Worm (Caenorhabditis elegans) whole organism, L1 larva: ENCODE results near the gene srw-3.

ENCODE experiments used
- C04F5.9 ChIP-seq: sonication (generic microtip); optimal IDR thresholded peaks from 2 replicates; lab custom pipeline; 2016; ENCODE audit warnings: missing genetic modification characterization, missing compliant biosample characterization
- C34B4.2 ChIP-seq: sonication (generic microtip); optimal IDR thresholded peaks from 2 replicates; lab custom pipeline; 2017; ENCODE audit warnings: mild to moderate bottlenecking, missing genetic modification characterization, missing compliant biosample characterization
- ama-1 ChIP-seq: fragments of 150-350 bp; optimal IDR thresholded peaks from 2 replicates; lab custom pipeline; 2014
- blmp-1 ChIP-seq: fragments of 150-350 bp; optimal IDR thresholded peaks from 2 replicates; lab custom pipeline; 2014; ENCODE audit warnings: missing biosample characterization, missing genetic modification characterization
- ceh-8 ChIP-seq: fragments of 200-800 bp; sonication (Bioruptor generic); optimal IDR thresholded peaks from 2 replicates; lab custom pipeline; 2018; ENCODE audit warnings: mild to moderate bottlenecking, missing genetic modification characterization, moderate library complexity, missing compliant biosample characterization
- ceh-90 ChIP-seq: sonication (generic microtip); optimal IDR thresholded peaks from 2 replicates; lab custom pipeline; 2016; ENCODE audit warnings: missing genetic modification characterization, missing compliant biosample characterization
- dsc-1 ChIP-seq: sonication (generic microtip); optimal IDR thresholded peaks from 2 replicates; lab custom pipeline; 2016; ENCODE audit warnings: mild to moderate bottlenecking, missing genetic modification characterization, missing compliant biosample characterization
- efl-1 ChIP-seq, 4 experiments: fragments of 150-350 bp; optimal IDR thresholded peaks in 3 of 4; peaks in 1 of 4; 1 replicate in 1 of 4; 2 replicates in 3 of 4; lab custom pipeline; 2014; ENCODE audit warnings: missing biosample characterization in 2 of 4, missing genetic modification characterization in 2 of 4, missing genetic modification reagents in 2 of 4
- efl-3 ChIP-seq: fragments of 200-800 bp; sonication (Bioruptor generic); optimal IDR thresholded peaks from 2 replicates; lab custom pipeline; 2018; ENCODE audit warnings: mild to moderate bottlenecking, missing genetic modification characterization, missing compliant biosample characterization
- egl-13 ChIP-seq: sonication (generic microtip); optimal IDR thresholded peaks from 2 replicates; lab custom pipeline; 2016; ENCODE audit warnings: missing genotype, missing genetic modification reagents, missing genetic modification characterization, missing compliant biosample characterization
- elt-2 ChIP-seq: sonication (generic microtip); optimal IDR thresholded peaks from 2 replicates; lab custom pipeline; 2016; ENCODE audit warnings: missing genetic modification characterization, mild to moderate bottlenecking, inconsistent platforms, missing compliant biosample characterization, missing genetic modification reagents
- elt-3 ChIP-seq, 6 experiments: fragments of 150-350 bp in 1 of 6; sonication (generic microtip); optimal IDR thresholded peaks; 2 replicates each; lab custom pipeline; 2017 to 2018; ENCODE audit warnings: missing biosample characterization in 6 of 6, missing genetic modification characterization in 6 of 6, inconsistent platforms in 1 of 6
- fkh-10 ChIP-seq: sonication (generic microtip); optimal IDR thresholded peaks from 2 replicates; lab custom pipeline; 2017; ENCODE audit warnings: missing biosample characterization, missing genetic modification reagents, missing genetic modification characterization
- fkh-8 ChIP-seq: sonication (generic microtip); optimal IDR thresholded peaks from 2 replicates; lab custom pipeline; 2016; ENCODE audit warnings: mild to moderate bottlenecking, missing genetic modification characterization, missing compliant biosample characterization
- fos-1 ChIP-seq: fragments of 150-350 bp; optimal IDR thresholded peaks from 2 replicates; lab custom pipeline; 2014; ENCODE audit warnings: missing biosample characterization, missing genetic modification characterization
- hlh-4 ChIP-seq: sonication (generic microtip); optimal IDR thresholded peaks from 2 replicates; lab custom pipeline; 2016; ENCODE audit warnings: mild to moderate bottlenecking, missing genetic modification characterization, missing compliant biosample characterization
- hpl-2 ChIP-seq: fragments of 150-350 bp; optimal IDR thresholded peaks from 2 replicates; lab custom pipeline; 2014; ENCODE audit warnings: missing biosample characterization, missing genetic modification reagents, missing genetic modification characterization
- irx-1 ChIP-seq: sonication (generic microtip); optimal IDR thresholded peaks from 2 replicates; lab custom pipeline; 2016; ENCODE audit warnings: missing genetic modification characterization, missing compliant biosample characterization
- jun-1 ChIP-seq: fragments of 150-350 bp; optimal IDR thresholded peaks from 2 replicates; lab custom pipeline; 2014; ENCODE audit warnings: missing biosample characterization, missing genetic modification reagents, missing genetic modification characterization
- lin-14 ChIP-seq: fragments of 200-800 bp; sonication (Bioruptor generic); optimal IDR thresholded peaks from 2 replicates; lab custom pipeline; 2018; ENCODE audit warnings: mild to moderate bottlenecking, missing genetic modification characterization, moderate library complexity, missing compliant biosample characterization
- lin-35 ChIP-seq, 2 experiments: fragments of 150-350 bp; optimal IDR thresholded peaks; 2 replicates each; lab custom pipeline; 2014; ENCODE audit warnings: missing biosample characterization in 2 of 2, missing genetic modification characterization in 2 of 2, missing genetic modification reagents in 2 of 2
- lin-39 ChIP-seq: fragments of 150-350 bp; optimal IDR thresholded peaks from 2 replicates; lab custom pipeline; 2014; ENCODE audit warnings: missing biosample characterization, missing genetic modification reagents, missing genetic modification characterization
- lsy-2 ChIP-seq, 2 experiments: fragments of 150-350 bp; optimal IDR thresholded peaks; 2 replicates each; lab custom pipeline; 2014; ENCODE audit warnings: missing biosample characterization in 2 of 2, missing genetic modification characterization in 2 of 2
- mdl-1 ChIP-seq, 2 experiments: fragments of 150-350 bp; optimal IDR thresholded peaks; 2 replicates each; lab custom pipeline; 2014 to 2017; ENCODE audit warnings: missing biosample characterization in 2 of 2, missing genetic modification characterization in 2 of 2, inconsistent platforms in 1 of 2
- mef-2 ChIP-seq: fragments of 150-350 bp; optimal IDR thresholded peaks from 2 replicates; lab custom pipeline; 2014; ENCODE audit warnings: missing biosample characterization, missing genetic modification characterization
- mep-1 ChIP-seq: fragments of 150-350 bp; optimal IDR thresholded peaks from 2 replicates; lab custom pipeline; 2014; ENCODE audit warnings: missing biosample characterization, missing genetic modification characterization
- nhr-11 ChIP-seq: fragments of 150-350 bp; optimal IDR thresholded peaks from 2 replicates; lab custom pipeline; 2014; ENCODE audit warnings: missing biosample characterization, missing genetic modification characterization
- nhr-19 ChIP-seq: fragments of 200-800 bp; sonication (Bioruptor generic); conservative IDR thresholded peaks from 2 replicates; pipeline ENCODE4 v1.3.6; 2022; ENCODE audit warnings: missing genetic modification characterization, missing compliant biosample characterization
- nhr-20 ChIP-seq: sonication (generic microtip); optimal IDR thresholded peaks from 2 replicates; lab custom pipeline; 2016; ENCODE audit warnings: mild to moderate bottlenecking, missing genetic modification characterization, missing compliant biosample characterization
- nhr-71 ChIP-seq: sonication (generic microtip); optimal IDR thresholded peaks from 2 replicates; lab custom pipeline; 2016; ENCODE audit warnings: mild to moderate bottlenecking, missing genetic modification characterization, moderate library complexity, missing compliant biosample characterization
- nhr-77 ChIP-seq: fragments of 150-350 bp; optimal IDR thresholded peaks from 2 replicates; lab custom pipeline; 2014; ENCODE audit warnings: missing biosample characterization, missing genetic modification characterization
- nhr-84 ChIP-seq: sonication (generic microtip); optimal IDR thresholded peaks from 2 replicates; lab custom pipeline; 2017; ENCODE audit warnings: missing biosample characterization, missing genetic modification characterization
- nhr-85 ChIP-seq: sonication (generic microtip); peaks from one replicate; lab custom pipeline; 2016; ENCODE audit warnings: missing genetic modification characterization, inconsistent platforms, missing compliant biosample characterization
- nhr-90 ChIP-seq: sonication (generic microtip); optimal IDR thresholded peaks from 2 replicates; lab custom pipeline; 2016; ENCODE audit warnings: mild to moderate bottlenecking, missing genetic modification characterization, missing compliant biosample characterization; ENCODE audit not compliant: poor library complexity
- pqm-1 ChIP-seq: sonication (generic microtip); optimal IDR thresholded peaks from 3 replicates; lab custom pipeline; 2017; ENCODE audit warnings: missing biosample characterization, missing genetic modification characterization
- rnt-1 ChIP-seq: sonication (generic microtip); optimal IDR thresholded peaks from 2 replicates; lab custom pipeline; 2016; ENCODE audit warnings: mild to moderate bottlenecking, missing genetic modification characterization, moderate library complexity, missing compliant biosample characterization
- snpc-4 ChIP-seq: fragments of 150-350 bp; optimal IDR thresholded peaks from 2 replicates; lab custom pipeline; 2014; ENCODE audit warnings: missing biosample characterization, missing genetic modification characterization
- snu-23 ChIP-seq: sonication (generic microtip); optimal IDR thresholded peaks from 2 replicates; lab custom pipeline; 2016; ENCODE audit warnings: missing genetic modification characterization, missing compliant biosample characterization
- sptf-1 ChIP-seq: fragments of 150-350 bp; optimal IDR thresholded peaks from 2 replicates; lab custom pipeline; 2014; ENCODE audit warnings: missing biosample characterization, missing genetic modification characterization
- sup-37 ChIP-seq: fragments of 200-800 bp; sonication (Bioruptor generic); optimal IDR thresholded peaks from 2 replicates; lab custom pipeline; 2018; ENCODE audit warnings: mild to moderate bottlenecking, missing genetic modification characterization, missing compliant biosample characterization
- swsn-7 ChIP-seq: sonication (generic microtip); optimal IDR thresholded peaks from 2 replicates; lab custom pipeline; 2016; ENCODE audit warnings: missing genetic modification characterization, missing compliant biosample characterization
- unc-130 ChIP-seq: fragments of 150-350 bp; optimal IDR thresholded peaks from 2 replicates; lab custom pipeline; 2017; ENCODE audit warnings: missing biosample characterization, missing genetic modification characterization, inconsistent platforms
- unc-30 ChIP-seq: sonication (generic microtip); optimal IDR thresholded peaks from 2 replicates; lab custom pipeline; 2017; ENCODE audit warnings: missing biosample characterization, missing genetic modification characterization
- unc-62 ChIP-seq: fragments of 150-350 bp; optimal IDR thresholded peaks from 2 replicates; lab custom pipeline; 2014; ENCODE audit warnings: missing biosample characterization, missing genetic modification reagents, missing genetic modification characterization
- vab-15 ChIP-seq: sonication (generic microtip); optimal IDR thresholded peaks from 2 replicates; lab custom pipeline; 2017; ENCODE audit warnings: missing genotype, mild to moderate bottlenecking, missing genetic modification characterization, missing compliant biosample characterization

The srw-3 gene

ce11 chrV:7681388-7681787 lies 24.0 kb upstream of the srw-3 start, which contains the start of gene cyp-33A1:
cyp-33A1 (minus strand) TSS chrV:7681459.
- TF ChIP-seq dsc-1 (tag; lab: Kevin White, UChicago) (no peak), swsn-7 (no peak), elt-2 (tag; lab: Kevin White, UChicago) (peak; percentile 8), mdl-1 (tag; optimal IDR thresholded peaks at IDR 0.05; lab: Kevin White, UChicago) (peak in 1 of 2 experiments; percentile 16), pqm-1 (tag; lab: Kevin White, UChicago) (no peak), unc-62 (GFP tag; lab: Kevin White, UChicago) (no peak), nhr-71 (tag; lab: Kevin White, UChicago) (peak; percentile 38), efl-1 (optimal IDR thresholded peaks at IDR 0.05; lab: Kevin White, UChicago) (no peak), efl-1 (GFP tag; optimal IDR thresholded peaks at IDR 0.05 in 1 of 2; lab: Kevin White, UChicago) (no peak), elt-3 (tag; optimal IDR thresholded peaks at IDR 0.05; lab: Kevin White, UChicago) (peak in 1 of 6 experiments; percentile 64), nhr-19 (GFP tag; lab: Robert Waterston, UW) (peak; percentile 16; the same call in 1 of the 2 replicates), jun-1 (tag; lab: Kevin White, UChicago) (no peak), blmp-1 (tag; lab: Kevin White, UChicago) (peak; percentile 50), ceh-8 (GFP tag; lab: Kevin White, UChicago) (no peak), C34B4.2 (tag; lab: Kevin White, UChicago) (no peak), mef-2 (no peak), nhr-90 (tag; lab: Kevin White, UChicago) (peak; percentile 20), nhr-77 (tag; lab: Kevin White, UChicago) (no peak), rnt-1 (tag; lab: Kevin White, UChicago) (no peak), C04F5.9 (tag; lab: Kevin White, UChicago) (no peak), fos-1 (tag; lab: Kevin White, UChicago) (no peak), nhr-20 (tag; lab: Kevin White, UChicago) (peak; percentile 75), nhr-85 (peak; percentile 81)

DNA sequence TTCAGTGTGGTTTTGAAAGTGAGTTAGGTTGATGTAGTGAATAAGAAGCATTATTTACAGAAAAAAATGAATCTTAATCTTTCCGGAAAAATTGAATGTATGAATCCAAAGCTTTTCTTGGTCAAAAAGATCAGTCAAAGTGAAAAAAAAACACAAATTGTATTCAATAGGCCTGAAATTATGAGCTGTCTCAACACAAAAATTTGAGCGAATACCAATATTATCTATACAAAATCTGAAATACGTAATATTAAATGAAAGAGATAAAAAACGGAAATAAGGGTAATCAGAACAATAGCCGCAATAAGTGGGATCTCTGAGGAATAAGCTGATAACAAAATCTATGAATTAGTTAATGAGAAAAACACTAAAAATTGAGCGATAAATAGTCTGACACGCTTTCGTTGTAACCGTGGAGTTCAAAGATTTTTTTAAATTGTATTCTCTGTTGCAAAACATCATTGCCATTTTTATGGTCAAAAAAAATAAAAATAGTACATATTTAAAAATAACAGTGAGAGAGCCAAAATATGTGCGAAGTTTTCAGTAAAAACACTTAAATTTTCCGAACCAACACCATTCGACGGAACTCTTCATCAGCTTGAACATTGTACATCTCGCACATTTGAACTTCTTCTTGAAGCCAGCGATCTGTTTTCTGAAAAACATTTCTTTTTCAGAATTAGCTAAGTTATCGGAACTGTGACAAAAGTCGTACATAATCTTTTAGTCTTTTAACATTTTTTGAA lies 21.3 kb upstream of the srw-3 start, which contains the start of gene sre-11:
sre-11 (minus strand) TSS at position 51 of the 749 bp plus-strand sequence.
- TF ChIP-seq ama-1 (lab: Kevin White, UChicago) (no peak), efl-1 (optimal IDR thresholded peaks at IDR 0.05; lab: Kevin White, UChicago) (no peak), efl-1 (GFP tag; optimal IDR thresholded peaks at IDR 0.05 in 1 of 2; lab: Kevin White, UChicago) (peak in 1 of 2 experiments; percentile 84), hpl-2 (no peak), fkh-8 (tag; lab: Kevin White, UChicago) (no peak), sup-37 (no peak), irx-1 (tag; lab: Kevin White, UChicago) (no peak)
- TF ChIP-seq, all 84 proteins: peak for 1

- TF ChIP-seq nhr-85 (peak; percentile 96), egl-13 (no peak), lin-39 (no peak), blmp-1 (tag; lab: Kevin White, UChicago) (peak; percentile 52), swsn-7 (no peak), fkh-10 (GFP tag; lab: Kevin White, UChicago) (no peak), unc-130 (tag; lab: Kevin White, UChicago) (no peak), pqm-1 (tag; lab: Kevin White, UChicago) (no peak), efl-3 (GFP tag; lab: Kevin White, UChicago) (no peak), efl-1 (optimal IDR thresholded peaks at IDR 0.05; lab: Kevin White, UChicago) (no peak), efl-1 (GFP tag; optimal IDR thresholded peaks at IDR 0.05 in 1 of 2; lab: Kevin White, UChicago) (peak in 1 of 2 experiments; percentile 60), vab-15 (no peak), lin-14 (GFP tag; lab: Kevin White, UChicago) (peak; percentile 74), lin-35 (GFP tag; optimal IDR thresholded peaks at IDR 0.05; lab: Kevin White, UChicago) (peak in 1 of 2 experiments; percentile 60), snu-23 (GFP tag; lab: Kevin White, UChicago) (peak; percentile 47), fos-1 (tag; lab: Kevin White, UChicago) (no peak), mep-1 (tag; lab: Kevin White, UChicago) (no peak), nhr-19 (GFP tag; lab: Robert Waterston, UW) (0 out of 2 replicates have a peak, but pooled peaks have one; percentile 8), C34B4.2 (tag; lab: Kevin White, UChicago) (no peak), elt-3 (tag; optimal IDR thresholded peaks at IDR 0.05; lab: Kevin White, UChicago) (peak in 1 of 6 experiments; percentile 17), hlh-4 (tag; lab: Kevin White, UChicago) (no peak), sptf-1 (tag; lab: Kevin White, UChicago) (no peak), irx-1 (tag; lab: Kevin White, UChicago) (no peak), C04F5.9 (tag; lab: Kevin White, UChicago) (no peak), nhr-84 (no peak), lsy-2 (tag; optimal IDR thresholded peaks at IDR 0.05; lab: Kevin White, UChicago) (peak in 1 of 2 experiments; percentile 35), nhr-20 (tag; lab: Kevin White, UChicago) (peak; percentile 79), nhr-11 (no peak), unc-30 (no peak), ceh-90 (tag; lab: Kevin White, UChicago) (no peak), snpc-4 (tag; lab: Kevin White, UChicago) (no peak), nhr-71 (tag; lab: Kevin White, UChicago) (peak; percentile 48)
These were observed 19.2 kb upstream of the srw-3 start, which contains the start of the genes nhr-94 and nhr-152 for ce11 chrV:7686189-7686588. nhr-94 (minus strand) TSS chrV:7686335. nhr-152 (plus strand) TSS chrV:7686350.
